Worm (Caenorhabditis elegans) whole organism, young adult: ENCODE data around the gene epg-9.

Experiments
- C06A6.2 ChIP-seq: fragments of 200-800 bp; sonication (Bioruptor generic); conservative IDR thresholded peaks from 2 replicates; pipeline ENCODE4 v1.3.6; 2022; ENCODE audit warnings: missing genetic modification characterization, missing compliant biosample characterization
- C17E4.6 ChIP-seq: fragments of 200-800 bp; sonication (Bioruptor generic); IDR thresholded peaks from 2 replicates; pipeline ENCODE4 v1.3.6; 2022; ENCODE audit warnings: missing genetic modification reagents, missing genetic modification characterization, missing compliant biosample characterization
- F10E7.11 ChIP-seq: sonication (generic microtip); optimal IDR thresholded peaks from 2 replicates; lab custom pipeline; 2017; ENCODE audit warnings: mild to moderate bottlenecking, missing genetic modification characterization, moderate library complexity, missing compliant biosample characterization
- F52B5.7 ChIP-seq: sonication (generic microtip); optimal IDR thresholded peaks from 2 replicates; lab custom pipeline; 2016; ENCODE audit warnings: mild to moderate bottlenecking, missing genetic modification characterization, missing compliant biosample characterization
- F57C9.4 ChIP-seq: sonication (generic microtip); optimal IDR thresholded peaks from 2 replicates; lab custom pipeline; 2017; ENCODE audit warnings: mild to moderate bottlenecking, missing genetic modification characterization, missing compliant biosample characterization
- K11D2.4 ChIP-seq: fragments of 200-800 bp; sonication (Bioruptor generic); IDR thresholded peaks from 2 replicates; pipeline ENCODE4 v1.3.6; 2022; ENCODE audit warnings: missing genetic modification reagents, missing genetic modification characterization, missing compliant biosample characterization
- K12H6.12 ChIP-seq: fragments of 200-800 bp; sonication (Bioruptor generic); optimal IDR thresholded peaks from 2 replicates; lab custom pipeline; 2018; ENCODE audit warnings: mild to moderate bottlenecking, missing genetic modification characterization, missing compliant biosample characterization
- Y53F4B.3 ChIP-seq: fragments of 200-800 bp; sonication (Bioruptor generic); IDR thresholded peaks from 2 replicates; pipeline ENCODE4 v1.3.6; 2022; ENCODE audit warnings: missing genetic modification reagents, missing genetic modification characterization, missing compliant biosample characterization
- Y53G8AR.9 ChIP-seq: fragments of 200-800 bp; sonication (Bioruptor generic); conservative IDR thresholded peaks from 2 replicates; pipeline ENCODE4 v1.3.6; 2022; ENCODE audit warnings: missing genetic modification reagents, missing genetic modification characterization, missing compliant biosample characterization
- Y56A3A.18 ChIP-seq: fragments of 200-800 bp; sonication (Bioruptor generic); IDR thresholded peaks from 2 replicates; pipeline ENCODE4 v1.3.6; 2022; ENCODE audit warnings: missing genetic modification reagents, missing genetic modification characterization, missing compliant biosample characterization
- Y95B8A.8 ChIP-seq: fragments of 200-800 bp; sonication (Bioruptor generic); IDR thresholded peaks from 2 replicates; pipeline ENCODE4 v1.3.6; 2022; ENCODE audit warnings: missing genetic modification reagents, missing genetic modification characterization, missing compliant biosample characterization
- aptf-2 ChIP-seq: fragments of 200-800 bp; sonication (Bioruptor generic); conservative IDR thresholded peaks from 2 replicates; pipeline ENCODE4 v1.3.6; 2022; ENCODE audit warnings: missing genetic modification reagents, missing genetic modification characterization, missing compliant biosample characterization
- aptf-3 ChIP-seq: fragments of 200-800 bp; sonication (Bioruptor generic); IDR thresholded peaks from 2 replicates; pipeline ENCODE4 v1.3.6; 2022; ENCODE audit warnings: missing genetic modification characterization, missing compliant biosample characterization
- attf-5 ChIP-seq: fragments of 200-800 bp; sonication (Bioruptor generic); optimal IDR thresholded peaks from 2 replicates; lab custom pipeline; 2018; ENCODE audit warnings: mild to moderate bottlenecking, missing genetic modification characterization, missing compliant biosample characterization
- ccch-3 ChIP-seq: fragments of 200-800 bp; sonication (Bioruptor generic); optimal IDR thresholded peaks from 2 replicates; lab custom pipeline; 2018; ENCODE audit warnings: mild to moderate bottlenecking, missing genetic modification characterization, missing compliant biosample characterization
- cebp-1 ChIP-seq, 2 experiments: fragments of 200-800 bp in 1 of 2; sonication (Bioruptor generic) in 1 of 2; sonication (generic microtip) in 1 of 2; IDR thresholded peaks in 1 of 2; optimal IDR thresholded peaks in 1 of 2; 2 replicates each; pipeline versions ENCODE4 v1.3.6 to Lab custom; 2017 to 2022; ENCODE audit warnings: missing compliant biosample characterization in 2 of 2, missing genetic modification characterization in 2 of 2, mild to moderate bottlenecking in 1 of 2, missing genetic modification reagents in 1 of 2, moderate library complexity in 1 of 2
- ceh-27 ChIP-seq: fragments of 200-800 bp; sonication (Bioruptor generic); optimal IDR thresholded peaks from 2 replicates; lab custom pipeline; 2018; ENCODE audit warnings: mild to moderate bottlenecking, missing genetic modification characterization, moderate library complexity, missing compliant biosample characterization
- egl-44 ChIP-seq: fragments of 200-800 bp; sonication (Bioruptor generic); IDR thresholded peaks from 2 replicates; pipeline ENCODE4 v1.3.6; 2022; ENCODE audit warnings: missing genetic modification reagents, missing genetic modification characterization, missing compliant biosample characterization
- him-1 ChIP-seq: sonication (generic microtip); optimal IDR thresholded peaks from 2 replicates; lab custom pipeline; 2016; ENCODE audit warnings: missing genotype, missing genetic modification reagents, missing genetic modification characterization, missing compliant biosample characterization
- hlh-26 ChIP-seq: fragments of 200-800 bp; sonication (Bioruptor generic); conservative IDR thresholded peaks from 2 replicates; pipeline ENCODE4 v1.3.6; 2022; ENCODE audit warnings: missing genetic modification reagents, missing genetic modification characterization, missing compliant biosample characterization
- hmg-20 ChIP-seq: fragments of 200-800 bp; sonication (Bioruptor generic); IDR thresholded peaks from 2 replicates; pipeline ENCODE4 v1.3.6; 2022; ENCODE audit warnings: missing genetic modification reagents, missing genetic modification characterization, missing compliant biosample characterization
- hrde-1 ChIP-seq: sonication (generic microtip); optimal IDR thresholded peaks from 2 replicates; lab custom pipeline; 2016; ENCODE audit warnings: missing genetic modification characterization, mild to moderate bottlenecking, missing compliant biosample characterization, moderate library complexity, missing genotype, missing genetic modification reagents, borderline replicate concordance
- lin-35 ChIP-seq, 3 experiments: fragments of 150-350 bp in 2 of 3; sonication (generic microtip) in 1 of 3; optimal IDR thresholded peaks; 2 replicates each; lab custom pipeline; 2014 to 2018; ENCODE audit warnings: missing biosample characterization in 3 of 3, missing genetic modification characterization in 3 of 3, missing genetic modification reagents in 3 of 3
- lin-54 ChIP-seq: fragments of 200-800 bp; sonication (Bioruptor generic); optimal IDR thresholded peaks from 2 replicates; lab custom pipeline; 2018; ENCODE audit warnings: mild to moderate bottlenecking, missing genetic modification characterization, missing compliant biosample characterization
- madf-10 ChIP-seq: sonication (generic microtip); optimal IDR thresholded peaks from 2 replicates; lab custom pipeline; 2016; ENCODE audit warnings: mild to moderate bottlenecking, missing genetic modification characterization, missing compliant biosample characterization
- madf-6 ChIP-seq: fragments of 200-800 bp; sonication (Bioruptor generic); IDR thresholded peaks from 2 replicates; pipeline ENCODE4 v1.3.6; 2022; ENCODE audit warnings: missing genetic modification reagents, missing genetic modification characterization, missing compliant biosample characterization
- mcd-1 ChIP-seq: fragments of 200-800 bp; sonication (Bioruptor generic); IDR thresholded peaks from 2 replicates; pipeline ENCODE4 v1.3.6; 2022; ENCODE audit warnings: missing genetic modification reagents, missing genetic modification characterization, missing compliant biosample characterization
- mxl-1 ChIP-seq: sonication (generic microtip); optimal IDR thresholded peaks from 2 replicates; lab custom pipeline; 2016; ENCODE audit warnings: missing genetic modification characterization, missing compliant biosample characterization
- nfya-1 ChIP-seq: sonication (generic microtip); optimal IDR thresholded peaks from 2 replicates; lab custom pipeline; 2017; ENCODE audit warnings: antibody characterized with exemption, missing compliant biosample characterization, missing genetic modification characterization, borderline replicate concordance; ENCODE audit not compliant: insufficient read depth
- nhr-120 ChIP-seq: fragments of 200-800 bp; sonication (Bioruptor generic); IDR thresholded peaks from 2 replicates; pipeline ENCODE4 v1.3.6; 2022; ENCODE audit warnings: missing genetic modification characterization, missing compliant biosample characterization
- rcor-1 ChIP-seq: fragments of 200-800 bp; sonication (Bioruptor generic); IDR thresholded peaks from 2 replicates; pipeline ENCODE4 v1.3.6; 2022; ENCODE audit warnings: missing genetic modification reagents, missing genetic modification characterization, missing compliant biosample characterization
- repo-1 ChIP-seq: sonication (generic microtip); optimal IDR thresholded peaks from 2 replicates; lab custom pipeline; 2017; ENCODE audit warnings: mild to moderate bottlenecking, missing genetic modification characterization, missing compliant biosample characterization
- snpc-1.1 ChIP-seq: sonication (generic microtip); optimal IDR thresholded peaks from 2 replicates; lab custom pipeline; 2017; ENCODE audit warnings: missing genetic modification characterization, mild to moderate bottlenecking, missing compliant biosample characterization, antibody characterized with exemption, moderate library complexity, missing genotype, missing genetic modification reagents; ENCODE audit not compliant: insufficient read depth
- snpc-3.4 ChIP-seq: sonication (generic microtip); optimal IDR thresholded peaks from 2 replicates; lab custom pipeline; 2017; ENCODE audit warnings: missing genetic modification characterization, mild to moderate bottlenecking, missing compliant biosample characterization, antibody characterized with exemption, moderate library complexity, missing genotype, missing genetic modification reagents
- snpc-4 ChIP-seq, 5 experiments: fragments of 150-350 bp in 1 of 5; sonication (generic microtip) in 4 of 5; optimal IDR thresholded peaks; 2 replicates each; lab custom pipeline; 2014 to 2018; ENCODE audit warnings: missing genetic modification characterization in 5 of 5, missing biosample characterization in 3 of 5, antibody characterized with exemption in 2 of 5, mild to moderate bottlenecking in 2 of 5, missing compliant biosample characterization in 2 of 5, missing genotype in 2 of 5, moderate library complexity in 2 of 5, missing genetic modification reagents in 1 of 5
- tbp1 ChIP-seq: fragments of 200-800 bp; sonication (Bioruptor generic); optimal IDR thresholded peaks from 2 replicates; lab custom pipeline; 2018; ENCODE audit warnings: mild to moderate bottlenecking, missing genetic modification characterization, missing compliant biosample characterization
- unc-130 ChIP-seq: sonication (generic microtip); optimal IDR thresholded peaks from 2 replicates; lab custom pipeline; 2016; ENCODE audit warnings: missing genetic modification reagents, missing genetic modification characterization, missing compliant biosample characterization
- unc-62 ChIP-seq: fragments of 150-350 bp; optimal IDR thresholded peaks from 2 replicates; lab custom pipeline; 2014; ENCODE audit warnings: missing biosample characterization, missing genetic modification reagents, missing genetic modification characterization
- zfh-2 ChIP-seq: fragments of 200-800 bp; sonication (Bioruptor generic); conservative IDR thresholded peaks from 2 replicates; pipeline ENCODE4 v1.3.6; 2022; ENCODE audit warnings: missing genetic modification reagents, missing genetic modification characterization, missing compliant biosample characterization
- zim-3 ChIP-seq: sonication (generic microtip); optimal IDR thresholded peaks from 2 replicates; lab custom pipeline; 2017; ENCODE audit warnings: mild to moderate bottlenecking, missing genetic modification characterization, moderate library complexity, missing compliant biosample characterization
- ztf-18 ChIP-seq: sonication (generic microtip); optimal IDR thresholded peaks from 2 replicates; lab custom pipeline; 2016; ENCODE audit warnings: missing genotype, mild to moderate bottlenecking, missing genetic modification characterization, missing compliant biosample characterization
- ztf-25 ChIP-seq: fragments of 200-800 bp; sonication (Bioruptor generic); IDR thresholded peaks from 2 replicates; pipeline ENCODE4 v1.3.6; 2022; ENCODE audit warnings: missing genetic modification reagents, missing genetic modification characterization, missing compliant biosample characterization
- ztf-26 ChIP-seq: sonication (generic microtip); optimal IDR thresholded peaks from 2 replicates; lab custom pipeline; 2017; ENCODE audit warnings: missing genetic modification characterization, missing compliant biosample characterization
- ztf-28 ChIP-seq: fragments of 200-800 bp; sonication (Bioruptor generic); IDR thresholded peaks from 2 replicates; pipeline ENCODE4 v1.3.6; 2022; ENCODE audit warnings: missing genetic modification reagents, missing genetic modification characterization, missing compliant biosample characterization

Gene epg-9

DNA sequence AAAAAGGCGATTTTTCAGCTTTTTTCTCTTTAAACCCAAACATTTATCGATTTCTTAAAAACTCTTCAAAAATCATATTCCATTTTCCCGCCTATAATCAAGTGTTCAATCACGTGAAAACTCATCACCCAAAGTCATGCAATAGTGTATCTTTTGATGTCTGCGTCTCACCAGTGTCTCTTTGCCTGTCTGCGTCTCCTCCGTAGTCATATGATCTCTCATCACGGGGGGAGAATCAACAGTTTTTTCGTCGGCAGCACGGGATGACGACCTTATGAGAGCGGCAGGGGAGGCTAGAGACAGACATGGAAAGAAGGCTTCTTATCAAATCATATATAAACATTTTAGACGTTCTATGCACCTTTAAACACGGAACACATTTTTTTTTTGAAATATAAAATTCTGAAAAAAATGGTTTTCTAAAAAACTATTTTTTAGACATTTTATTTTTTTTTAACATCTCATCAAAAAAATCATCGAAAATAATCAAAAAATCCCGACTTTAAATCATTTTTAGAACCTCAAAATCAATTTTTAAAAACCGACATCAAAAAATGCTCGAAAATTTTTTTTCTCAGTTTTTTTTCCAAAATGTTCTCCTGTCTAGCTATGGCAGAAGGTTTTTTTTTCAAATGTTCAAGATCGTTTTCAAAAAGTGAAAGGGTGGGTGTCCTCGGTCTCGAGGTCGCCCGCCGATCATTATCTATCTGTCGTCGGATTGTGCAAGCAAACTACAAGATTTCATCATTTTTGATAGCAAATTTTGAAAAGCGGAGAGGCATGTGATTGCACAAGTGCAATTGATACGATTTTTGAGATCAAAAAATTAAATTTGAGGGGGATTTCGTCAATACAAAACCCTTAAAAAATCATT is 1.3 kb downstream of the epg-9 start (continued):
- TF ChIP-seq hrde-1 (no peak), nfya-1 (tag; lab: Kevin White, UChicago) (no peak), snpc-3.4 (tag; lab: Kevin White, UChicago) (no peak), F10E7.11 (peak; percentile 91), ztf-18 (peak; percentile 68), zfh-2 (peak; percentile 92), C06A6.2 (GFP tag; lab: Robert Waterston, UW) (peak; percentile 96), Y53G8AR.9 (GFP tag; lab: Robert Waterston, UW) (peak; percentile 97), C17E4.6 (GFP tag; lab: Robert Waterston, UW) (peak; percentile 92), snpc-4 (GFP tag; optimal IDR thresholded peaks at IDR 0.05; lab: Kevin White, UChicago) (no peak), snpc-4 (tag; optimal IDR thresholded peaks at IDR 0.05; lab: Kevin White, UChicago) (peak; percentile 59 to 88 (median 81)), ccch-3 (GFP tag; lab: Kevin White, UChicago) (no peak), ztf-28 (GFP tag; lab: Robert Waterston, UW) (0 out of 2 replicates have a peak, but pooled peaks have one; percentile 38), attf-5 (GFP tag; lab: Kevin White, UChicago) (peak; percentile 99), ztf-26 (tag; lab: Kevin White, UChicago) (peak; percentile 97), ztf-25 (GFP tag; lab: Robert Waterston, UW) (no peak), unc-130 (GFP tag; lab: Kevin White, UChicago) (no peak), aptf-2 (GFP tag; lab: Robert Waterston, UW) (peak; percentile 54; the same call in 1 of the 2 replicates), cebp-1 (GFP tag; IDR thresholded peaks at IDR 0.05; lab: Robert Waterston, UW) (peak; percentile 89), cebp-1 (tag; optimal IDR thresholded peaks at IDR 0.05; lab: Kevin White, UChicago) (peak; percentile 97), F57C9.4 (peak; percentile 75), mcd-1 (GFP tag; lab: Robert Waterston, UW) (peak; percentile 91), repo-1 (tag; lab: Kevin White, UChicago) (peak; percentile 97), lin-54 (GFP tag; lab: Kevin White, UChicago) (peak; percentile 94), hmg-20 (GFP tag; lab: Robert Waterston, UW) (peak; percentile 67; the same call in 1 of the 2 replicates), rcor-1 (GFP tag; lab: Robert Waterston, UW) (peak; percentile 88), K11D2.4 (GFP tag; lab: Robert Waterston, UW) (peak; percentile 97), F52B5.7 (tag; lab: Kevin White, UChicago) (peak; percentile 92), madf-6 (GFP tag; lab: Robert Waterston, UW) (peak; percentile 60; the same call in 1 of the 2 replicates), nhr-120 (GFP tag; lab: Robert Waterston, UW) (peak; percentile 59; the same call in 1 of the 2 replicates), Y53F4B.3 (no peak), tbp1 (GFP tag; lab: Kevin White, UChicago) (peak; percentile 76), unc-62 (peak; percentile 62), K12H6.12 (tag; lab: Kevin White, UChicago) (peak; percentile 93), mxl-1 (tag; lab: Kevin White, UChicago) (no peak), lin-35 (GFP tag; optimal IDR thresholded peaks at IDR 0.05; lab: Kevin White, UChicago) (peak in 1 of 3 experiments; percentile 87), Y56A3A.18 (peak; percentile 96), him-1 (tag; lab: Kevin White, UChicago) (no peak), aptf-3 (GFP tag; lab: Robert Waterston, UW) (0 out of 2 replicates have a peak, but pooled peaks have one; percentile 27), hlh-26 (GFP tag; lab: Robert Waterston, UW) (no peak), Y95B8A.8 (GFP tag; lab: Robert Waterston, UW) (peak; percentile 90), snpc-1.1 (tag; lab: Kevin White, UChicago) (no peak), zim-3 (tag; lab: Kevin White, UChicago) (peak; percentile 19), egl-44 (GFP tag; lab: Robert Waterston, UW) (peak; percentile 93), ceh-27 (peak; percentile 94), madf-10 (tag; lab: Kevin White, UChicago) (peak; percentile 92)
